Worm (Caenorhabditis elegans): ENCODE measurements around the gene Y43F4B.10.

Y43F4B.10 gene

DNA sequence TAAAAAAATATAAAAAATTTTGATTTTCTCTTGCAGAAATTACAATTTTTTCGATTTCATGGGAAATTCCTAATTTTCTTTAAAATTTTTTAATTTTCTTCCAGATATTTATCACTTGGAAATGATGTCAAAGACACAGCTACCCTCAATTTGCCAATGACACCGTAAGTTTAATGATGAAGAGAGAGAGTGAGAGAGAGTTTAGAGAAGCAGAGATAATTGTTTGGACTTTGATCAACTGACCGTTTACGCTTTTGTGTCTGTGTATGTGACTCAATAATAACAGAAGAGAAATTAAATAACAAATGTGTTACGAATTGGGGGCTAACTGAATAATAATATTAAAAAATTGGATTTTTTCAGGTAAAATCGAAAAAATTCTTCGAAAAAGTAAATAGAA is 3.3 kb upstream of the Y43F4B.10 start:
- TF ChIP-seq ama-1 (optimal IDR thresholded peaks at IDR 0.05): no peak
- TF ChIP-seq ama-1 (GFP tag; optimal IDR thresholded peaks at IDR 0.05): no peak
- peak; percentile 27 for TF ChIP-seq attf-5 (GFP tag; optimal IDR thresholded peaks at IDR 0.05)
- TF ChIP-seq let-526 (GFP tag; IDR thresholded peaks at IDR 0.05): no peak
- no peak for TF ChIP-seq F37B4.10 (GFP tag; IDR thresholded peaks at IDR 0.05)

DNA sequence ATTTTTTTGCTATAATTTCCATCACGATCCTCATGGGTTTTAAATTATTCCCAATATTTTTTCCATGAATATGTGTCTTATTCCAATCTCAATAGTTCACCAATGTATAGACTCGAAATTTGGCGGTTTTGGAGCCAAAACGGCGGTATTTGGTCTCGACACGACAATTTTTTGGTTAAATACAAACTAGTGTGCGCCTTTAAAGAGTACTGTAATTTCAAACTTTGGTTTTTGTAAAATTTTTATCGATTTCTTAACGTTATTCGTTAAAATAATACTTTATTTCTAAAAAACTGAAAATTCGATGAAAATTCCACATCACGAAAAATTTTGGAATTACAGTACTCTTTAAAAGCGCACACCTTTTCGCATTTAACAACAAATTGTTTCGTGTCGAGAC is 768 bp downstream of the Y43F4B.10 start:
- TF ChIP-seq lsl-1 (GFP tag; optimal IDR thresholded peaks at IDR 0.05) (peak; percentile 56), madf-10 (tag; optimal IDR thresholded peaks at IDR 0.05) (no peak), F33H1.4 (GFP tag; IDR thresholded peaks at IDR 0.05) (peak; percentile 48), madf-6 (GFP tag; IDR thresholded peaks at IDR 0.05) (peak; percentile 50)

DNA sequence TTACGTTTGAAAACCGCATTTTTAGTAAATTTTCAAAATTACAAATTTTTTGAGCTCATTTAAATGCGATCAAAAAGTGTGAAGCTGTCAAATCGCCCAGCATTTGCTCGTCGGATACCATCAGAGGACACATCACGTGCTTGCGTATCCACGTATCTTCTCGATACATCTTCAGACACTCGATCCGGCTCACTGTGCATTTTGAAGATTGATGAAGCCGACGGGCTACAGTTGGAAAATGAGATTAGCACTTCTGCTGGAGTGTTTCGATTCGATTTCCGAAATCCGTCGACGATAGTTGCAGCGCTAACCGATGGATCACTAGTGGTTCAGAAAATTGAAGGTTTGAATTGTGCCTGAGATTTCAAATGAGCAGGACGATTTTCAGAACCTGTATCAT is 1.2 kb downstream of the Y43F4B.10 start, which contains the start of gene dph-7:
Gene dph-7, plus strand, starts transcription at position 53 of the 400 bp plus-strand sequence.
- TF ChIP-seq ztf-22 (GFP tag; optimal IDR thresholded peaks at IDR 0.05) (no peak), madf-8 (GFP tag; conservative IDR thresholded peaks at IDR 0.05) (no peak), ets-4 (GFP tag; optimal IDR thresholded peaks at IDR 0.05) (no peak), Y56A3A.18 (GFP tag; IDR thresholded peaks at IDR 0.05) (no peak), dpl-1 (GFP tag; optimal IDR thresholded peaks at IDR 0.05) (no peak), madf-10 (tag; optimal IDR thresholded peaks at IDR 0.05) (no peak), D2030.7 (GFP tag; IDR thresholded peaks at IDR 0.05) (no peak), F57C9.4 (tag; optimal IDR thresholded peaks at IDR 0.05) (no peak)

DNA sequence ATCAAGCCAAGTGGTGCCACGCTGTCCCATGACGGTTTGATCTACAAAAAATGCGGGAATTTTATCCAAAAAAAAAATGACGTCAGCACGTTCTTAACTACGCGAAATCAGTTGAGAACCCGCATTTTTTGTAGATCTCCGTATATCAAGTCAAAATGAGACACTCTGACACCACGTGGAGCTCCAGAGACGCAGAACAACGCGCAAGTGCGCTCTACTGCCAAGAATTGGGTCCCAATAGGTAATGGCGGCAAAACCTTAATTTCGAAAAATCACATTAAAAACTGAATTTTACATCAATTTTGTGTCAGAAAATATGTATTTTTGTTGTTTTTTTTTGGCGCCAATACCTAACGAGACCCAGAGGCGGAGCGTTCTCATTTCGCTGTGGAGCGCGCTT is 3.1 kb downstream of the Y43F4B.10 start:
- TF ChIP-seq tlf-1 (GFP tag; optimal IDR thresholded peaks at IDR 0.05) (no peak), ceh-79 (tag; optimal IDR thresholded peaks at IDR 0.05) (no peak), bed-2 (GFP tag; IDR thresholded peaks at IDR 0.05) (no peak)

DNA sequence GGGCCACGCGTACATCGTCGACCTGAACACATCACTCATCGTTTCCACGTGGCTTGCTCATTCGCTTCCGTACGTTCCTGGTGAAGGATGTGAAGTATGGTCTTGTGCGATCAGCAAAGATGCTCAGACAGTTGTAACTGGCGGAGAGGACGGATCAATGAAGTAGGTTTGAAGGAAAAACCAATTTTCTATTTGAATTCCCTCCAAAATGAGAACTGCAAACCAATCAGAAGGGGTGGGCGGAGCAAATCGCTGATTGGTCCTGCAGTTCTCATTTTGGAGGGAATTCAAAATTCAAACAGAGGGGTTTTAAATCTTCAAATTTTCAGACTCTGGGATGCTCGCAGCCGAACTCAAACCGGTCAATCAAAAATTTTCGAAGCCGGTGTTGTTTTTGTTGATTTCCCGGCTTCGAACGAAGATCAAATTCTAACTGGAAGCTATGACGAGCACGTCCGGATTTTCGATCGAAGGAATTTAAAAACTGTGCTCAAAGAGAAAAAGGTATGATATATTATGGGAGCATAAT is 3.6 kb downstream of the Y43F4B.10 start:
- no peak for TF ChIP-seq egl-18 (GFP tag; IDR thresholded peaks at IDR 0.05)
- no peak for TF ChIP-seq aptf-3 (GFP tag; IDR thresholded peaks at IDR 0.05)
- TF ChIP-seq B0019.2 (GFP tag; conservative IDR thresholded peaks at IDR 0.05): no peak
- no peak for TF ChIP-seq Y53G8AR.9 (GFP tag; conservative IDR thresholded peaks at IDR 0.05)
- no peak for TF ChIP-seq sdz-38 (tag; optimal IDR thresholded peaks at IDR 0.05)
- TF ChIP-seq dox-1 (GFP tag; IDR thresholded peaks at IDR 0.05): no peak
- no peak for TF ChIP-seq snpc-4 (GFP tag; optimal IDR thresholded peaks at IDR 0.05)
- TF ChIP-seq snpc-4 (tag; optimal IDR thresholded peaks at IDR 0.05): no peak
- no peak for TF ChIP-seq nhr-90 (tag; optimal IDR thresholded peaks at IDR 0.05)
- no peak for TF ChIP-seq atf-7 (tag; optimal IDR thresholded peaks at IDR 0.05)
- TF ChIP-seq rcor-1 (GFP tag; IDR thresholded peaks at IDR 0.05): no peak
- no peak for TF ChIP-seq repo-1 (tag; optimal IDR thresholded peaks at IDR 0.05)
- no peak for TF ChIP-seq fkh-3 (tag; optimal IDR thresholded peaks at IDR 0.05)
- no peak for TF ChIP-seq somi-1 (GFP tag; optimal IDR thresholded peaks at IDR 0.05)
- no peak for TF ChIP-seq Y95B8A.8 (GFP tag; IDR thresholded peaks at IDR 0.05)
- TF ChIP-seq ets-4 (GFP tag; optimal IDR thresholded peaks at IDR 0.05): no peak
- TF ChIP-seq F39B2.1 (GFP tag; IDR thresholded peaks at IDR 0.05): no peak
- no peak for TF ChIP-seq cebp-2 (GFP tag; IDR thresholded peaks at IDR 0.05)
